Fruit fly (Drosophila melanogaster): ENCODE results near the gene spg.

- TF ChIP-seq CTCF (optimal IDR thresholded peaks at IDR 0.05) (no peak), CG8478 (optimal IDR thresholded peaks at IDR 0.05) (no peak)
Measured at dm6 chr3R:28901468-28902163, 56.5 kb downstream of the spg start.

All from S2 (cell line).